Worm (Caenorhabditis elegans) whole organism, midembryonic: ENCODE measurements around the gene F56C3.4.
A peak's percentile ranks its signal among the peaks of the same experiment; 100 is the strongest.
"Not testable (repeated sequence)": the region's sequence is repeated elsewhere in the genome, so short reads cannot be mapped to it uniquely, and the experiment has no call there.

Source experiments
- T22C8.4 ChIP-seq: fragments of 200-800 bp; sonication (Bioruptor generic); IDR thresholded peaks from 2 replicates; pipeline ENCODE4 v1.3.6; 2022; ENCODE audit warnings: missing genetic modification characterization, missing compliant biosample characterization
- cog-1 ChIP-seq: sonication (generic microtip); optimal IDR thresholded peaks from 2 replicates; lab custom pipeline; 2016; ENCODE audit warnings: missing genetic modification characterization, missing compliant biosample characterization
- flt-1 ChIP-seq: fragments of 200-800 bp; sonication (Bioruptor generic); IDR thresholded peaks from 2 replicates; pipeline ENCODE4 v1.3.6; 2022; ENCODE audit warnings: missing genetic modification characterization, missing compliant biosample characterization
- klf-2 ChIP-seq: fragments of 200-800 bp; sonication (Bioruptor generic); conservative IDR thresholded peaks from 2 replicates; pipeline ENCODE4 v1.3.6; 2022; ENCODE audit warnings: missing genetic modification reagents, missing genetic modification characterization, missing compliant biosample characterization
- med-1 ChIP-seq: sonication (generic microtip); optimal IDR thresholded peaks from 2 replicates; lab custom pipeline; 2017; ENCODE audit warnings: missing genetic modification characterization, mild to moderate bottlenecking, missing compliant biosample characterization, antibody characterized with exemption, missing genetic modification reagents; ENCODE audit not compliant: insufficient read depth
- ref-1 ChIP-seq: fragments of 200-800 bp; sonication (Bioruptor generic); conservative IDR thresholded peaks from 2 replicates; pipeline ENCODE4 v1.3.6; 2022; ENCODE audit warnings: missing genetic modification reagents, missing genetic modification characterization, missing compliant biosample characterization
- tab-1 ChIP-seq: fragments of 200-800 bp; sonication (Bioruptor generic); IDR thresholded peaks from 2 replicates; pipeline ENCODE4 v1.3.6; 2022; ENCODE audit warnings: missing genetic modification characterization, missing compliant biosample characterization
- ztf-23 ChIP-seq: fragments of 200-800 bp; sonication (Bioruptor generic); IDR thresholded peaks from 2 replicates; pipeline ENCODE4 v1.3.6; 2022; ENCODE audit warnings: missing genetic modification reagents, missing genetic modification characterization, missing compliant biosample characterization
- ztf-29 ChIP-seq: fragments of 200-800 bp; sonication (Bioruptor generic); IDR thresholded peaks from 2 replicates; pipeline ENCODE4 v1.3.6; 2022; ENCODE audit warnings: missing genetic modification reagents, missing genetic modification characterization, missing compliant biosample characterization

Gene F56C3.4

ce11 chrX:1360631-1361030, at the start of gene F56C3.4:
Gene F56C3.4, minus strand, starts transcription at chrX:1360731.
- TF ChIP-seq ref-1 (GFP tag; lab: Robert Waterston, UW) (no peak), tab-1 (GFP tag; lab: Robert Waterston, UW) (no peak), cog-1 (tag; lab: Kevin White, UChicago) (no peak), T22C8.4 (GFP tag; lab: Robert Waterston, UW) (no peak), flt-1 (no peak), med-1 (no peak), ztf-23 (GFP tag; lab: Robert Waterston, UW) (no peak), ztf-29 (GFP tag; lab: Robert Waterston, UW) (no peak), klf-2 (GFP tag; lab: Robert Waterston, UW) (no peak)

- TF ChIP-seq klf-2 (GFP tag; lab: Robert Waterston, UW) (no peak), ztf-29 (GFP tag; lab: Robert Waterston, UW) (no peak), ref-1 (GFP tag; lab: Robert Waterston, UW) (no peak), tab-1 (GFP tag; lab: Robert Waterston, UW) (no peak), med-1 (no peak)
Measured at ce11 chrX:1409224-1409623, 48.7 kb upstream of the F56C3.4 start.

- TF ChIP-seq ztf-29 (GFP tag; lab: Robert Waterston, UW); T22C8.4 (GFP tag; lab: Robert Waterston, UW); med-1: not testable (repeated sequence)
Measured at ce11 chrX:1403971-1404370, 43.4 kb upstream of the F56C3.4 start, which contains the start of gene ZK402.1. Gene ZK402.1, plus strand, starts transcription at chrX:1404271.

- not testable (repeated sequence) for TF ChIP-seq klf-2, T22C8.4, tab-1 (GFP tag; lab: Robert Waterston, UW)
Measured at ce11 chrX:1403444-1403843, 42.9 kb upstream of the F56C3.4 start, which contains the start of gene ZK402.2. Gene ZK402.2, plus strand, starts transcription at chrX:1403744.

ce11 chrX:1401259-1401658, 40.7 kb upstream of the F56C3.4 start, which contains the start of gene ZK402.5:
Gene ZK402.5, minus strand, starts transcription at chrX:1401359.
- TF ChIP-seq cog-1 (tag; lab: Kevin White, UChicago) (no peak), tab-1 (GFP tag; lab: Robert Waterston, UW) (no peak), ztf-23 (GFP tag; lab: Robert Waterston, UW) (no peak), T22C8.4 (GFP tag; lab: Robert Waterston, UW) (no peak), klf-2 (GFP tag; lab: Robert Waterston, UW) (no peak), ref-1 (GFP tag; lab: Robert Waterston, UW) (no peak), flt-1 (no peak), ztf-29 (GFP tag; lab: Robert Waterston, UW) (no peak)

- no peak for TF ChIP-seq med-1
- no peak for TF ChIP-seq T22C8.4 (GFP tag; lab: Robert Waterston, UW)
- TF ChIP-seq cog-1 (tag; lab: Kevin White, UChicago), result no peak
- no peak for TF ChIP-seq klf-2 (GFP tag; lab: Robert Waterston, UW)
Measured at ce11 chrX:1397516-1397915, 37.0 kb upstream of the F56C3.4 start, which contains the start of gene H39E20.1. Gene H39E20.1, minus strand, starts transcription at chrX:1397616.

- TF ChIP-seq med-1 (no peak), klf-2 (GFP tag; lab: Robert Waterston, UW) (no peak), cog-1 (tag; lab: Kevin White, UChicago) (no peak), ztf-29 (GFP tag; lab: Robert Waterston, UW) (no peak), T22C8.4 (GFP tag; lab: Robert Waterston, UW) (no peak), tab-1 (GFP tag; lab: Robert Waterston, UW) (no peak), ref-1 (GFP tag; lab: Robert Waterston, UW) (no peak), ztf-23 (GFP tag; lab: Robert Waterston, UW) (no peak), flt-1 (no peak)
Measured at ce11 chrX:1395793-1396192, 35.3 kb upstream of the F56C3.4 start.

- TF ChIP-seq T22C8.4 (GFP tag; lab: Robert Waterston, UW) (no peak), med-1 (no peak), tab-1 (GFP tag; lab: Robert Waterston, UW) (no peak), ref-1 (GFP tag; lab: Robert Waterston, UW) (no peak), ztf-23 (GFP tag; lab: Robert Waterston, UW) (no peak), cog-1 (tag; lab: Kevin White, UChicago) (no peak), klf-2 (GFP tag; lab: Robert Waterston, UW) (no peak), flt-1 (no peak)
Measured at ce11 chrX:1394437-1394836, 33.9 kb upstream of the F56C3.4 start.

DNA sequence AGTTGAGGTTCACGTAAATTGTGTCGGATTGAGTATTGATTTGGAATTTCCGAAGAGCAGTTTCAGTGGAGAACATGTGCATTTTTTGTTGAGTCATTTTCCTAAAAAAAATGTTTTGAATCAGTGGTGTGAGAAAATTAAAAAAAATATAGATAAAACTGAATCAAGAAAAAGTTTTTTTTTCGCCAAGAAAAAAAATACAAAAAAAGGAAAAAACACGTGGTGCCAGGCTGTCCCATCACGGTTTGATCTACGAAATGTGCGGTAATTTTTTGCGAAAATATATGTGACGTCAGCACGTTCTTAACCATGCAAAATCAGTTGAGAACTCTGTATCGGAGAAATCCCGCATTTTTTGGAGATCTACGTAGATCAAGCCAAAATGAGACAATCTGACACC, 33.4 kb upstream of the F56C3.4 start, which contains the start of gene F56C3.9:
TSS of gene F56C3.9 (minus strand) at position 101 of the 400 bp plus-strand sequence.
- TF ChIP-seq ztf-23 (GFP tag; lab: Robert Waterston, UW), result no peak
- no peak for TF ChIP-seq T22C8.4 (GFP tag; lab: Robert Waterston, UW)
- no peak for TF ChIP-seq klf-2 (GFP tag; lab: Robert Waterston, UW)
- TF ChIP-seq flt-1, result no peak
- TF ChIP-seq med-1, result no peak
- TF ChIP-seq cog-1 (tag; lab: Kevin White, UChicago), result no peak
- no peak for TF ChIP-seq ztf-29 (GFP tag; lab: Robert Waterston, UW)
- no peak for TF ChIP-seq ref-1 (GFP tag; lab: Robert Waterston, UW)
- no peak for TF ChIP-seq tab-1 (GFP tag; lab: Robert Waterston, UW)

- peak; percentile 40 for TF ChIP-seq cog-1 (tag; lab: Kevin White, UChicago)
- no peak for TF ChIP-seq ztf-29 (GFP tag; lab: Robert Waterston, UW)
Measured at ce11 chrX:1389382-1389983, 29.0 kb upstream of the F56C3.4 start.
